Worm (Caenorhabditis elegans): ENCODE results near the gene T23G7.2.

DNA sequence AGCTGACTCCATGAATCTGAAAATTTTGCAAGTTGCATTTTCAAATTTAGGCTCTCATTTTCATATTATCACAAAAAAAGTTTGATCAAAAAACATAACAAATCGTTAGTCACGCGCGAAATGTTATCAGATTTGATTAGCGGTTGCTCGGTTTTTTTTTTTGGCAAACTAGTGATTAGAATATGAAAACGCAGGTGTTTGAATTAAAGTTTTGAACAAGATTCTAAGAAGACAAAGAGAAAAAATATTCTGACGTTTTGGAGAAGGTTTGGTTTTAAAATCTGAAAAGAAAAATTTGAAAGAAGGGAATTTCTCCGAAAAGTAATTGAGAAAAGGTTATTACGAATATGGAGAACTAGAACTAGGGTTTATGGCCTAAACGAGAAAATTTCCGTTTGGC is 28.4 kb downstream of the T23G7.2 start:
- TF ChIP-seq unc-39 (tag; optimal IDR thresholded peaks at IDR 0.05) (no peak), nhr-21 (tag; optimal IDR thresholded peaks at IDR 0.05) (no peak), blmp-1 (tag; optimal IDR thresholded peaks at IDR 0.05; ENCODE audit: insufficient read depth) (no peak), ceh-82 (tag; optimal IDR thresholded peaks at IDR 0.05) (no peak)
